Fruit fly (Drosophila melanogaster): ENCODE data around the gene P58IPK.

dm6 chr3R:9591769-9592388, 5.1 kb downstream of the P58IPK start:
- TF ChIP-seq pan (optimal IDR thresholded peaks at IDR 0.05) (no peak), CG8478 (optimal IDR thresholded peaks at IDR 0.05) (no peak), psq (optimal IDR thresholded peaks at IDR 0.05) (no peak), EcR (GFP tag; optimal IDR thresholded peaks at IDR 0.05) (no peak), Dll (optimal IDR thresholded peaks at IDR 0.05) (no peak), usp (GFP tag; optimal IDR thresholded peaks at IDR 0.05) (no peak)
